Worm (Caenorhabditis elegans) whole organism, L1 larva: ENCODE data around the gene nfki-1.

ENCODE experiments used
- alr-1 ChIP-seq: fragments of 200-800 bp; sonication (Bioruptor generic); optimal IDR thresholded peaks from 2 replicates; lab custom pipeline; 2018; ENCODE audit warnings: borderline replicate concordance, mild to moderate bottlenecking, missing genetic modification characterization, missing compliant biosample characterization
- dpl-1 ChIP-seq, 3 experiments: fragments of 150-350 bp in 2 of 3; sonication (generic microtip) in 1 of 3; optimal IDR thresholded peaks; 2 replicates each; lab custom pipeline; 2014 to 2017; ENCODE audit warnings: missing biosample characterization in 3 of 3, missing genetic modification characterization in 3 of 3, missing genetic modification reagents in 3 of 3
- elt-3 ChIP-seq, 6 experiments: fragments of 150-350 bp in 1 of 6; sonication (generic microtip); optimal IDR thresholded peaks; 2 replicates each; lab custom pipeline; 2017 to 2018; ENCODE audit warnings: missing biosample characterization in 6 of 6, missing genetic modification characterization in 6 of 6, inconsistent platforms in 1 of 6
- jun-1 ChIP-seq: fragments of 150-350 bp; optimal IDR thresholded peaks from 2 replicates; lab custom pipeline; 2014; ENCODE audit warnings: missing biosample characterization, missing genetic modification reagents, missing genetic modification characterization
- lin-39 ChIP-seq: fragments of 150-350 bp; optimal IDR thresholded peaks from 2 replicates; lab custom pipeline; 2014; ENCODE audit warnings: missing biosample characterization, missing genetic modification reagents, missing genetic modification characterization
- lsy-2 ChIP-seq, 2 experiments: fragments of 150-350 bp; optimal IDR thresholded peaks; 2 replicates each; lab custom pipeline; 2014; ENCODE audit warnings: missing biosample characterization in 2 of 2, missing genetic modification characterization in 2 of 2
- mdl-1 ChIP-seq, 2 experiments: fragments of 150-350 bp; optimal IDR thresholded peaks; 2 replicates each; lab custom pipeline; 2014 to 2017; ENCODE audit warnings: missing biosample characterization in 2 of 2, missing genetic modification characterization in 2 of 2, inconsistent platforms in 1 of 2
- nhr-11 ChIP-seq: fragments of 150-350 bp; optimal IDR thresholded peaks from 2 replicates; lab custom pipeline; 2014; ENCODE audit warnings: missing biosample characterization, missing genetic modification characterization
- nhr-77 ChIP-seq: fragments of 150-350 bp; optimal IDR thresholded peaks from 2 replicates; lab custom pipeline; 2014; ENCODE audit warnings: missing biosample characterization, missing genetic modification characterization
- tbx-2 ChIP-seq: sonication (generic microtip); optimal IDR thresholded peaks from 2 replicates; lab custom pipeline; 2016; ENCODE audit warnings: missing genetic modification characterization, missing compliant biosample characterization
- unc-62 ChIP-seq: fragments of 150-350 bp; optimal IDR thresholded peaks from 2 replicates; lab custom pipeline; 2014; ENCODE audit warnings: missing biosample characterization, missing genetic modification reagents, missing genetic modification characterization

ce11 chrX:15339807-15340596 is 15.0 kb upstream of the nfki-1 start, which contains the start of gene Y15E3A.5:
- TF ChIP-seq nhr-77 (tag; lab: Kevin White, UChicago) (no peak), mdl-1 (tag; optimal IDR thresholded peaks at IDR 0.05; lab: Kevin White, UChicago) (peak in 1 of 2 experiments; percentile 84), alr-1 (tag; lab: Kevin White, UChicago) (no peak), unc-62 (no peak), lin-39 (tag; lab: Kevin White, UChicago) (no peak), dpl-1 (GFP tag; optimal IDR thresholded peaks at IDR 0.05; lab: Kevin White, UChicago) (peak in 2 of 3 experiments; percentile 13 to 15), lsy-2 (tag; optimal IDR thresholded peaks at IDR 0.05; lab: Kevin White, UChicago) (peak; percentile 16 to 77), elt-3 (tag; optimal IDR thresholded peaks at IDR 0.05; lab: Kevin White, UChicago) (peak in 5 of 6 experiments; percentile 49 to 85 (median 74)), nhr-11 (tag; lab: Kevin White, UChicago) (no peak), jun-1 (tag; lab: Kevin White, UChicago) (peak; percentile 16), tbx-2 (tag; lab: Kevin White, UChicago) (peak; percentile 50)
